Worm (Caenorhabditis elegans): ENCODE results near the gene atad-3.

The atad-3 gene

ce11 chrII:10261261-10261660 lies 12.5 kb downstream of the atad-3 start:
- no peak for TF ChIP-seq rnt-1 (tag; optimal IDR thresholded peaks at IDR 0.05)

ce11 chrII:10270052-10270451 lies 21.3 kb downstream of the atad-3 start, which contains the start of gene F54B3.2:
Gene F54B3.2 (minus strand): TSS chrII:10270152.
- TF ChIP-seq fkh-6 (tag; optimal IDR thresholded peaks at IDR 0.05) = no peak

DNA sequence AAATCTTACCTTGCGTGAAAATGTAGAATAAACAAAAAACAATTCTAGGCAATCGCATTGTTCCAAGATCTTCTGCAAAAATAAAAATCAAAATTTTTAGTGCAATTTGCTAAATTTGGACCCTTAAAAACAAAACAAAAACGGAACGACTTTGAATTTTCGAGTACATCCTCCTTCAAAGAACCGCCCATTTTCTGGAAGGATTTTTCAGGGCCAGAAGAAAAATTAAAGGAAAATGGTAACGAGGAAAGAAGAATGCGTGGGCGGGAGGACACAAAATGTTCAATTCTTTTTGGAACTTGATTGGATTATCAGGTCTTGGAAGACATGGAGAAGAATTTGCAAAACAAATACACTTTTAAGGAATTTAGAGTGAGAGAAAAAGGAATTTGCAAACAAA lies 22.3 kb downstream of the atad-3 start, which contains the start of gene F54B3.4:
TSS of gene F54B3.4 (minus strand) at position 101 of the 400 bp plus-strand sequence.
- no peak for TF ChIP-seq ceh-18 (tag; optimal IDR thresholded peaks at IDR 0.05)
- TF ChIP-seq elt-4 (tag; optimal IDR thresholded peaks at IDR 0.05) = no peak
- TF ChIP-seq ceh-30 (tag; optimal IDR thresholded peaks at IDR 0.05) = no peak
- no peak for TF ChIP-seq sdc-2 (tag; optimal IDR thresholded peaks at IDR 0.05)
- no peak for TF ChIP-seq pag-3 (tag; optimal IDR thresholded peaks at IDR 0.05; ENCODE audit: borderline replicate concordance)
- TF ChIP-seq ztf-16 (tag; optimal IDR thresholded peaks at IDR 0.05) = no peak
- TF ChIP-seq eyg-1 (tag; optimal IDR thresholded peaks at IDR 0.05) = no peak
- TF ChIP-seq ttx-3 (tag; optimal IDR thresholded peaks at IDR 0.05) = no peak
- no peak for TF ChIP-seq nhr-11 (tag; optimal IDR thresholded peaks at IDR 0.05)
- no peak for TF ChIP-seq madf-2 (tag; optimal IDR thresholded peaks at IDR 0.05)
- TF ChIP-seq C08G9.2 (tag; optimal IDR thresholded peaks at IDR 0.05) = no peak
- TF ChIP-seq mec-3 (tag; optimal IDR thresholded peaks at IDR 0.05; ENCODE audit: borderline replicate concordance) = no peak
- TF ChIP-seq che-1 (tag; optimal IDR thresholded peaks at IDR 0.05) = no peak
- TF ChIP-seq dve-1 (tag; optimal IDR thresholded peaks at IDR 0.05) = no peak
- no peak for TF ChIP-seq hlh-15 (tag; optimal IDR thresholded peaks at IDR 0.05)
- TF ChIP-seq lin-11 (tag; optimal IDR thresholded peaks at IDR 0.05) = no peak
- TF ChIP-seq ceh-24 (tag; optimal IDR thresholded peaks at IDR 0.05) = no peak

DNA sequence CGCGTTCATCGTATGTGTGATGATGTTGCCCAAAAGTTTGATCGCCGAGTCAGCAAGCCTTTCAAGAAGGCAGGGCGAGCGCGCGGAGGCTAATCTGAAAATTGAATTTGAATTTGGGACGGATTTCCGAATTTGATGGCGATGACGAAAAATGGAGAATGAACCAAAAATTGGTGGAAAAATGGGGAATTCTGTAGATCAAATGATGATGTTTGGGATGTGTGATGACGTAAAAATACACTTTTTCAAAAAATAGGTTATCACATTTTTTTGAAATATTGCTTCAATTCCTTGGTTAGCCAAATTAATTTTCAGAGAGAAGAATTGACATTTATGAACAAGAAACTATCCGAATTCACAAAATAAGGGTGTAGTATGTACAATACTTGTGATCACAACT lies 30.8 kb downstream of the atad-3 start, which contains the start of gene ZK971.1:
TSS of gene ZK971.1 (minus strand) at position 101 of the 400 bp plus-strand sequence.
- TF ChIP-seq unc-42 (tag; optimal IDR thresholded peaks at IDR 0.05) = peak; percentile 19
- no peak for TF ChIP-seq unc-86 (tag; optimal IDR thresholded peaks at IDR 0.05)

DNA sequence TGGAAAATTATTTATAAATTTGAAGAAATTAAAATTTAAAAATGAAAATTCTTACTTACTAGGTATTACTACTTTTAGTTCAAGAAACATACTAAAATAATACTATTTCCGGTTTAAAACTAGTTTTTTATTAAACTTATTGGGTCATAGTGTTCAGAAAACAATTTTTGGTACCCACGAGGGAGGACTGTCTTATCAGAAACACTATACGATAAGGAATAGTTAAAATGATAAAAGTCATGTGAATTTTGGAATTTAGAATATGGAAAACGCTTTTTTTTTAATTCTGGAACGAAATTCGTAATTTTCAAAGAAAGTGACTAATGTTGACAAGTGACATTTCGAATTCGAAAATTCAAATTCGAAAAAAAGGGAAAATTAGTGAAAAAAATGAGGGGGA lies 32.9 kb downstream of the atad-3 start:
- TF ChIP-seq odd-2 (tag; optimal IDR thresholded peaks at IDR 0.05) (no peak), tbx-2 (tag; optimal IDR thresholded peaks at IDR 0.05) (no peak), eyg-1 (tag; optimal IDR thresholded peaks at IDR 0.05) (no peak), nhr-11 (tag; optimal IDR thresholded peaks at IDR 0.05) (no peak), ref-2 (tag; optimal IDR thresholded peaks at IDR 0.05) (no peak), nhr-232 (tag; optimal IDR thresholded peaks at IDR 0.05) (no peak), ceh-14 (tag; optimal IDR thresholded peaks at IDR 0.05) (no peak), sox-2 (GFP tag; IDR thresholded peaks at IDR 0.05) (no peak), ceh-24 (tag; optimal IDR thresholded peaks at IDR 0.05) (no peak), K02D7.2 (tag; optimal IDR thresholded peaks at IDR 0.05) (no peak)

- TF ChIP-seq eyg-1 (tag; optimal IDR thresholded peaks at IDR 0.05) (no peak), ceh-9 (tag; optimal IDR thresholded peaks at IDR 0.05) (no peak), sox-4 (tag; optimal IDR thresholded peaks at IDR 0.05) (no peak), dve-1 (tag; optimal IDR thresholded peaks at IDR 0.05) (no peak), pat-9 (tag; optimal IDR thresholded peaks at IDR 0.05) (no peak), K02D7.2 (tag; optimal IDR thresholded peaks at IDR 0.05) (no peak), C38D4.7 (GFP tag; optimal IDR thresholded peaks at IDR 0.05) (no peak), pag-3 (tag; optimal IDR thresholded peaks at IDR 0.05; ENCODE audit: borderline replicate concordance) (no peak), K09A11.1 (tag; optimal IDR thresholded peaks at IDR 0.05; ENCODE audit: insufficient read depth) (no peak), madf-2 (tag; optimal IDR thresholded peaks at IDR 0.05) (no peak), ceh-14 (tag; optimal IDR thresholded peaks at IDR 0.05) (no peak), F13H6.1 (tag; optimal IDR thresholded peaks at IDR 0.05) (no peak), ceh-48 (tag; optimal IDR thresholded peaks at IDR 0.05) (no peak), ceh-2 (tag; optimal IDR thresholded peaks at IDR 0.05) (no peak), ttx-3 (tag; optimal IDR thresholded peaks at IDR 0.05) (no peak), nhr-11 (tag; optimal IDR thresholded peaks at IDR 0.05) (no peak), fkh-10 (GFP tag; optimal IDR thresholded peaks at IDR 0.05) (no peak), ceh-31 (tag; optimal IDR thresholded peaks at IDR 0.05) (no peak), ceh-19 (GFP tag; optimal IDR thresholded peaks at IDR 0.05) (no peak), nhr-232 (tag; optimal IDR thresholded peaks at IDR 0.05) (no peak)
Observed at ce11 chrII:10283145-10283544, 34.4 kb downstream of the atad-3 start.
